Worm (Caenorhabditis elegans): ENCODE measurements around the gene nhr-258.

DNA sequence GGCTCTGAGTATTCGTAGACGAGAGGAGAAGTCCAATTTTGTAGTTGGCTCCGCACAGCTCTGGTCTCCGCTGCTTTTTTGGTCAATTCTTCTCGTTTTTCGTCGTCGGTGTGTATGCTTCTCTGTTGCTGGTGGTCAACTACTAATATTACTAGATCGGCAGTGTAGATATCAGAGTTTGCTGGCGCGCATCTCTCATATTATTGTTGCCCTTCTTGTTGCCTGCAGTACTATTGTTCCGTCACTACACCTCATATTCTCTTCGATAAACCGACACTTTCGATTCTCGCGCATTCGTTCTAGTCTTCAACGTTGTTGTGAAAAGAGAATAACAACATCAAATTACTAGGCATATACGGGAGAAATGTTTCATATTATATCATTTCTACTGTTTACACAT, 35.4 kb downstream of the nhr-258 start:
- TF ChIP-seq hmbx-1 (tag; optimal IDR thresholded peaks at IDR 0.05): no peak
- no peak for TF ChIP-seq ama-1 (optimal IDR thresholded peaks at IDR 0.05)
- TF ChIP-seq tbx-37 (GFP tag; conservative IDR thresholded peaks at IDR 0.05): no peak
- no peak for TF ChIP-seq B0310.2 (tag; optimal IDR thresholded peaks at IDR 0.05)
- no peak for TF ChIP-seq tra-4 (tag; optimal IDR thresholded peaks at IDR 0.05)
- no peak for TF ChIP-seq aly-1 (tag; optimal IDR thresholded peaks at IDR 0.05)
- TF ChIP-seq sea-1 (GFP tag; conservative IDR thresholded peaks at IDR 0.05): no peak
